Worm (Caenorhabditis elegans): ENCODE data around the gene his-63.
"Not testable (repeated sequence)": the region's sequence is repeated elsewhere in the genome, so short reads cannot be mapped to it uniquely, and the experiment has no call there.

his-63 gene

ce11 chrIV:11398267-11398825, 8.3 kb downstream of the his-63 start, which contains the start of gene dsl-6:
dsl-6 (minus strand) TSS chrIV:11398317.
- not testable (repeated sequence) for TF ChIP-seq unc-62 (GFP tag; optimal IDR thresholded peaks at IDR 0.05)

DNA sequence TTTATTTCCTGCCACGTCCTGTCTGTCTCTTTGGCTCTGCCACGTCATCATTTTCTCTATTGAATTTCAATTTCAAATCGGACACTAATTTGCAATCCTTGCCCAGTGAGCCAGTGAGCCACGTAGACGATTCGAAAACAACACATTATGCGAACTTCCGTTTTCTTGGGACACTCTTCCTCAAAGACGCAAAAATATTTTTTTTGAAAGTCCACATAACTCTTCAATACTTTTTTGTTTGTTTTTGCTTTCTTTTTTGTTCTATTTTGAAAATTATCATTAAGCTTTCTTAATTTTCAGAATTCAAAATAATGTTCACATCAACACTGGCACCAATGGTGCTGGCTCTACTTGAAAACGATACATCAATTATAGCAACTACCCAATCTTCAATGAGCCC, 12.4 kb downstream of the his-63 start, which contains the start of gene tag-89:
Gene tag-89 (plus strand): TSS at position 301 of the 400 bp plus-strand sequence.
- no peak for TF ChIP-seq unc-62 (GFP tag; optimal IDR thresholded peaks at IDR 0.05)

DNA sequence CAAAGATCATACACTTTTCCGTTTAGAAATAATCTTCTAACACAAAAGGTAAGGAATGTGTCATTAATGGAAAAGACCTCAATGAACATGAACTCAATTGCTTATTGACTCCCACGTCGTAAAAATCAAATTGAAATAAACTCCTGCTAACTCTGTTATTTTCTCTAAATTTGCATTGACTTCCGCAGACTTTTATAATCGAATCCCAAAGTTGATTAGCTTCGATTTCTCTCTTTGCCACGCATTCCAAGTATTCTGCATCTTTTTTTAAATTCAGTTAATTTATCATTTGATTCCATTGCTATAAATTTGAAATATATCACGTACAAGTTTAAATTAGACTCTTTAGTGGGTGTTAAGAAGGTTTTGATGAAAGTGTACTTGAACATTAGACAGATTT, 18.0 kb downstream of the his-63 start:
- TF ChIP-seq unc-62 (GFP tag; optimal IDR thresholded peaks at IDR 0.05): no peak

DNA sequence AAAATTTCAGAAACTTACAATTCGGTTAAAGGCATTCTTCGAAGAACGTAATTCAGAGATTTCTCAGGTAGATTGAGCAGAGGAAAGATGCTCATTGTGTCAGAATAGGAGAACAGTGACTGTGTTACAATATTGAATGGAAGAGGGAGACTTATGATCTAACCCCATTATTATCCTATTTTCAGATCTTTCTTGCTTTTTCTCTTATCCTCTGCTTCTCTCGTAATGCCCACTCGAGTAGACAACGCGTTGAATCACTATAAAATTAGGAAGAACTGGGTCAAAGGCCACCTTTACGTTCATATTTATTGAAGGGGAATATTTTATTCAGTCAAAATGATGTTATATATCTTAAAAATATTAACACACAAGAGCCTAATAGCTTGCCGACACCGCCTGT, 27.4 kb downstream of the his-63 start, which contains the start of gene fbxb-76:
Gene fbxb-76 (minus strand): TSS at position 101 of the 400 bp plus-strand sequence.
- TF ChIP-seq unc-62 (GFP tag; optimal IDR thresholded peaks at IDR 0.05): no peak

DNA sequence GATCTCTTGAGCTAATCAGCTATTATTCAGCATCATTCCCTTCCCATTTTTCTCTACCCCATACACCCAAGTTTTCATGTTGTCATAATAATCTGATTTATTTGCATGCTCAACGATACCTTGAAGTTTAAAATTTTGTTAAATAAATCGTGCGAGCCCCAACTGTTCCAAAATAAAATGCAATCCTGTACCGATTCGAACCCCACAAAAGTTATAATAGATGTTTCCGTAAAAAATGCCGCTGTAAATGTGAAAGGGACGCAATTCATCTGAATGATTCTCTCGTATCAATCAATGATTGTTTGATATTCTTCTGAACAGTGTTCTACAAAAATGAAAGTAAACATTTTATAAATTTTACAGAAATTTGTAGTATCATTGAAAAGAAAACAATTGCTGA, 29.2 kb downstream of the his-63 start:
- TF ChIP-seq unc-62 (GFP tag; optimal IDR thresholded peaks at IDR 0.05): no peak

DNA sequence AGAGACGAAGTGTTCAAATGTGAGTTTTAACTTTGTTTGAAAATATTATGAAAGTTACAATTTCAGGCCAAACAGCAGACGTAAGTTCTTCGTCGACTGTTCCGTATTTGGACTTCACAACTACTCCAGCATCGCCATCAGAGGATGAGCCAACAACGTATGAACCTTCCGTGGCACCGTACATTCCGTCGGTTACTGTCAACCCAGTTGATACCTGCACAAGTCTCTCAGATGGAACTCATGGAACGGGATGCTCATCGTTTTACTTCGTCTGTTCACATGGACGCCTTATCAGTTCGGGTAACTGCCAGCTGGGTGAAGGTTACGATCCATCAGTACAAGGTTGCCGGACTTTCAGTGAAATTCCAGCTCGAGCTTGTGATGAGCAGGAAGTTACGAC, 30.9 kb downstream of the his-63 start:
- no peak for TF ChIP-seq unc-62 (GFP tag; optimal IDR thresholded peaks at IDR 0.05)

ce11 chrIV:11372366-11372997, 34.2 kb downstream of the his-63 start, which contains the start of gene cbd-1:
cbd-1 (plus strand) TSS chrIV:11372991.
- no peak for TF ChIP-seq unc-62 (GFP tag; optimal IDR thresholded peaks at IDR 0.05)

DNA sequence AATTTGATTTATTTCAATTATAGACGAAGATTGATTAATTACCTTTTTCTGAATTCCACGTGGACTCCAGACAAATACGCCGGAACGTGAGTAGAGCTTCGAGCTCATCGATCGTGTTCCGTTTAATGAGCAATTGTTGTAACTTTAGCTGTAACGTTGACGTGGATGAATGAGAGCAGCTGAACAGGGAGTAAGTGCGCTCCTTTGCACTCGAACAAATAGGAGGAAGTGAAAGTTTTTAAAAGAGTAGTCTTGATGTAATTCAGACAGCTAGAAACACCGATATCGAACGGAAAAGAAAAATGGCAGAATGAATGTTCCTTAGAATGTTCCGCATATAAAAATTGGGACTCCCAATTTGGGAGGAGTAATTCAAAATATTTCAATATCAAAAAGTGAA, 35.0 kb downstream of the his-63 start, which contains the start of gene sec-31:
Gene sec-31 (minus strand): TSS at position 148 of the 400 bp plus-strand sequence.
- no peak for TF ChIP-seq unc-62 (GFP tag; optimal IDR thresholded peaks at IDR 0.05)

ce11 chrIV:11363806-11364562, 42.7 kb downstream of the his-63 start:
- TF ChIP-seq unc-62 (GFP tag; optimal IDR thresholded peaks at IDR 0.05): no peak

ce11 chrIV:11361409-11361808, 45.3 kb downstream of the his-63 start, which contains the start of gene T01G1.4:
T01G1.4 (minus strand) TSS chrIV:11361509.
- TF ChIP-seq unc-62 (GFP tag; optimal IDR thresholded peaks at IDR 0.05): no peak

ce11 chrIV:11359769-11360168, 46.9 kb downstream of the his-63 start, which contains the start of gene klp-12:
klp-12 (minus strand) TSS chrIV:11359869.
- TF ChIP-seq unc-62 (GFP tag; optimal IDR thresholded peaks at IDR 0.05): no peak

All from whole organism, dauer.